Fruit fly (Drosophila melanogaster): Measurements from ENCODE around the gene CG2120.

- TF ChIP-seq Hr4 (GFP tag; optimal IDR thresholded peaks at IDR 0.05) (no peak), CG32006 (GFP tag; optimal IDR thresholded peaks at IDR 0.05) (no peak), topi (GFP tag; optimal IDR thresholded peaks at IDR 0.05) (no peak), Met (GFP tag; optimal IDR thresholded peaks at IDR 0.05) (no peak)
These were observed 12.9 kb downstream of the CG2120 start, which contains the start of gene CG10959 for dm6 chrX:8148556-8148955.
